Fruit fly (Drosophila melanogaster) whole organism, prepupa: ENCODE measurements around the gene CG17029.
A peak's percentile ranks its signal among the peaks of the same experiment; 100 is the strongest.

Experiments
- CG10631 ChIP-seq: fragments of 200-800 bp; sonication (Bioruptor generic); optimal IDR thresholded peaks from 2 replicates; lab custom pipeline; 2016; ENCODE audit warnings: missing biosample characterization, missing genetic modification characterization
- CG10669 ChIP-seq: fragments of 200-800 bp; sonication (Bioruptor generic); optimal IDR thresholded peaks from 3 replicates; lab custom pipeline; 2018; ENCODE audit warnings: missing biosample characterization, mild to moderate bottlenecking, missing genetic modification characterization, moderate library complexity
- CG11762 ChIP-seq: fragments of 200-800 bp; sonication (Bioruptor generic); optimal IDR thresholded peaks from 3 replicates; lab custom pipeline; 2016; ENCODE audit warnings: missing biosample characterization, missing genetic modification characterization; ENCODE audit not compliant: insufficient read depth
- CG11902 ChIP-seq: fragments of 200-800 bp; sonication (Bioruptor generic); optimal IDR thresholded peaks from 3 replicates; lab custom pipeline; 2016; ENCODE audit warnings: missing biosample characterization, missing genetic modification characterization
- CG15336 ChIP-seq: fragments of 200-800 bp; sonication (Bioruptor generic); IDR thresholded peaks from 2 replicates; pipeline ENCODE4 v1.3.6; 2022; ENCODE audit warnings: missing biosample characterization, missing genetic modification characterization
- CG1621 ChIP-seq: fragments of 200-800 bp; sonication (Bioruptor generic); optimal IDR thresholded peaks from 3 replicates; lab custom pipeline; 2018; ENCODE audit warnings: missing biosample characterization, mild to moderate bottlenecking, missing genetic modification characterization
- CG16779 ChIP-seq: fragments of 200-800 bp; sonication (Bioruptor generic); optimal IDR thresholded peaks from 3 replicates; lab custom pipeline; 2017; ENCODE audit warnings: missing biosample characterization, mild to moderate bottlenecking, missing genetic modification characterization
- CG3032 ChIP-seq: fragments of 200-800 bp; optimal IDR thresholded peaks from 2 replicates; lab custom pipeline; 2019; ENCODE audit warnings: missing biosample characterization, mild to moderate bottlenecking, missing genetic modification characterization, moderate library complexity
- CG32006 ChIP-seq: fragments of 200-800 bp; sonication (Bioruptor generic); optimal IDR thresholded peaks from 3 replicates; lab custom pipeline; 2017; ENCODE audit warnings: missing biosample characterization, mild to moderate bottlenecking, missing genetic modification characterization
- CG3919 ChIP-seq: fragments of 200-800 bp; sonication (Bioruptor generic); optimal IDR thresholded peaks from 3 replicates; lab custom pipeline; 2016; ENCODE audit warnings: missing biosample characterization, missing genetic modification characterization
- CG4318 ChIP-seq: fragments of 200-800 bp; sonication (Bioruptor generic); optimal IDR thresholded peaks from 3 replicates; lab custom pipeline; 2017; ENCODE audit warnings: missing biosample characterization, mild to moderate bottlenecking, missing genetic modification characterization
- CG6163 ChIP-seq: fragments of 200-800 bp; sonication (Bioruptor generic); IDR thresholded peaks from 3 replicates; pipeline ENCODE4 v1.3.6; 2022; ENCODE audit warnings: missing biosample characterization, missing genetic modification characterization
- CG6276 ChIP-seq: fragments of 200-800 bp; sonication (Bioruptor generic); optimal IDR thresholded peaks from 2 replicates; lab custom pipeline; 2017; ENCODE audit warnings: missing biosample characterization, mild to moderate bottlenecking, missing genetic modification characterization
- CG6792 ChIP-seq: fragments of 200-800 bp; sonication (Bioruptor generic); optimal IDR thresholded peaks from 3 replicates; lab custom pipeline; 2016; ENCODE audit warnings: missing biosample characterization, missing genetic modification characterization
- CG6808 ChIP-seq: fragments of 200-800 bp; sonication (Bioruptor generic); optimal IDR thresholded peaks from 3 replicates; lab custom pipeline; 2017; ENCODE audit warnings: missing biosample characterization, missing genetic modification characterization, mild to moderate bottlenecking, moderate library complexity, missing genetic modification reagents
- CG8119 ChIP-seq: fragments of 200-800 bp; sonication (Bioruptor generic); IDR thresholded peaks from 3 replicates; pipeline ENCODE4 v1.3.6; 2022; ENCODE audit warnings: missing biosample characterization, missing genetic modification characterization
- CG8319 ChIP-seq: fragments of 200-800 bp; sonication (Bioruptor generic); optimal IDR thresholded peaks from 3 replicates; lab custom pipeline; 2016; ENCODE audit warnings: missing biosample characterization, missing genetic modification characterization
- CG8632 ChIP-seq: fragments of 200-800 bp; sonication (Bioruptor generic); optimal IDR thresholded peaks from 3 replicates; lab custom pipeline; 2016; ENCODE audit warnings: missing biosample characterization, missing genetic modification characterization
- Eip75B ChIP-seq: fragments of 200-800 bp; sonication (Bioruptor generic); optimal IDR thresholded peaks from 3 replicates; lab custom pipeline; 2016; ENCODE audit warnings: missing biosample characterization, missing genetic modification characterization
- Eip78C ChIP-seq: fragments of 200-800 bp; sonication (Bioruptor generic); peaks from one replicate; lab custom pipeline; 2016; ENCODE audit warnings: missing biosample characterization, missing genetic modification characterization
- Eip93F ChIP-seq: fragments of 200-800 bp; sonication (Bioruptor generic); optimal IDR thresholded peaks from 2 replicates; lab custom pipeline; 2016; ENCODE audit warnings: missing biosample characterization, mild to moderate bottlenecking, missing genetic modification characterization
- Ets21C ChIP-seq: fragments of 200-800 bp; sonication (Bioruptor generic); optimal IDR thresholded peaks from 3 replicates; lab custom pipeline; 2016; ENCODE audit warnings: missing biosample characterization, missing genetic modification characterization
- Hr39 ChIP-seq: fragments of 200-800 bp; sonication (Bioruptor generic); optimal IDR thresholded peaks from 2 replicates; lab custom pipeline; 2016; ENCODE audit warnings: missing biosample characterization, missing genetic modification characterization
- Hr4 ChIP-seq: fragments of 200-800 bp; sonication (Bioruptor generic); optimal IDR thresholded peaks from 3 replicates; lab custom pipeline; 2016; ENCODE audit warnings: missing biosample characterization, missing genetic modification characterization
- Lpt ChIP-seq: fragments of 200-800 bp; sonication (Bioruptor generic); optimal IDR thresholded peaks from 3 replicates; lab custom pipeline; 2016; ENCODE audit warnings: missing biosample characterization, missing genetic modification characterization
- Met ChIP-seq: fragments of 200-800 bp; sonication (Bioruptor generic); optimal IDR thresholded peaks from 3 replicates; lab custom pipeline; 2016; ENCODE audit warnings: missing biosample characterization, missing genetic modification characterization
- Smox ChIP-seq: fragments of 200-800 bp; sonication (Bioruptor generic); optimal IDR thresholded peaks from 3 replicates; lab custom pipeline; 2016; ENCODE audit warnings: missing biosample characterization, missing genetic modification characterization
- Sox102F ChIP-seq: fragments of 200-800 bp; sonication (Bioruptor generic); optimal IDR thresholded peaks from 2 replicates; lab custom pipeline; 2016; ENCODE audit warnings: missing biosample characterization, mild to moderate bottlenecking, missing genetic modification characterization
- Sox15 ChIP-seq: fragments of 200-800 bp; sonication (Bioruptor generic); optimal IDR thresholded peaks from 3 replicates; lab custom pipeline; 2016; ENCODE audit warnings: missing biosample characterization, missing genetic modification characterization
- achi ChIP-seq: fragments of 200-800 bp; sonication (Bioruptor generic); optimal IDR thresholded peaks from 3 replicates; lab custom pipeline; 2016; ENCODE audit warnings: missing biosample characterization, missing genetic modification characterization
- acj6 ChIP-seq: fragments of 200-800 bp; sonication (Bioruptor generic); optimal IDR thresholded peaks from 3 replicates; lab custom pipeline; 2016; ENCODE audit warnings: missing biosample characterization, missing genetic modification characterization
- cyc ChIP-seq: fragments of 200-800 bp; sonication (Bioruptor generic); optimal IDR thresholded peaks from 3 replicates; lab custom pipeline; 2016; ENCODE audit warnings: missing biosample characterization, missing genetic modification characterization
- dac ChIP-seq: fragments of 200-800 bp; sonication (Bioruptor generic); optimal IDR thresholded peaks from 2 replicates; lab custom pipeline; 2017; ENCODE audit warnings: missing biosample characterization, mild to moderate bottlenecking, missing genetic modification characterization
- dsx ChIP-seq: fragments of 200-800 bp; optimal IDR thresholded peaks from 3 replicates; lab custom pipeline; 2019; ENCODE audit warnings: missing biosample characterization, mild to moderate bottlenecking, missing genetic modification characterization, moderate library complexity; ENCODE audit not compliant: poor library complexity, severe bottlenecking
- esn ChIP-seq: fragments of 200-800 bp; sonication (Bioruptor generic); optimal IDR thresholded peaks from 2 replicates; lab custom pipeline; 2016; ENCODE audit warnings: missing biosample characterization, mild to moderate bottlenecking, missing genetic modification characterization, moderate library complexity
- fd59A ChIP-seq: fragments of 200-800 bp; sonication (Bioruptor generic); optimal IDR thresholded peaks from 2 replicates; lab custom pipeline; 2017; ENCODE audit warnings: missing biosample characterization, mild to moderate bottlenecking, missing genetic modification characterization, missing genetic modification reagents
- fkh ChIP-seq: fragments of 200-800 bp; sonication (Bioruptor generic); optimal IDR thresholded peaks from 3 replicates; lab custom pipeline; 2017; ENCODE audit warnings: missing biosample characterization, mild to moderate bottlenecking, missing genetic modification characterization, moderate library complexity
- lz ChIP-seq: fragments of 200-800 bp; sonication (Bioruptor generic); optimal IDR thresholded peaks from 3 replicates; lab custom pipeline; 2016; ENCODE audit warnings: missing biosample characterization, missing genetic modification characterization
- net ChIP-seq: fragments of 200-800 bp; sonication (Bioruptor generic); optimal IDR thresholded peaks from 3 replicates; lab custom pipeline; 2016; ENCODE audit warnings: missing biosample characterization, missing genetic modification characterization
- pdm3 ChIP-seq: fragments of 200-800 bp; sonication (Bioruptor generic); optimal IDR thresholded peaks from 3 replicates; lab custom pipeline; 2016; ENCODE audit warnings: missing biosample characterization, missing genetic modification characterization
- salr ChIP-seq, 2 experiments: fragments of 200-800 bp; sonication (Bioruptor generic); optimal IDR thresholded peaks; 3 replicates each; lab custom pipeline; 2016 to 2018; ENCODE audit warnings: missing biosample characterization in 2 of 2, missing genetic modification characterization in 2 of 2, mild to moderate bottlenecking in 1 of 2
- ss ChIP-seq, 2 experiments: fragments of 200-800 bp; sonication (Bioruptor generic); optimal IDR thresholded peaks; 2 replicates in 1 of 2; 3 replicates in 1 of 2; lab custom pipeline; 2017 to 2018; ENCODE audit warnings: mild to moderate bottlenecking in 2 of 2, missing biosample characterization in 2 of 2, missing genetic modification characterization in 2 of 2, moderate library complexity in 1 of 2
- topi ChIP-seq: fragments of 200-800 bp; sonication (Bioruptor generic); optimal IDR thresholded peaks from 3 replicates; lab custom pipeline; 2016; ENCODE audit warnings: missing biosample characterization, missing genetic modification characterization
- vri ChIP-seq: fragments of 200-800 bp; sonication (Bioruptor generic); optimal IDR thresholded peaks from 3 replicates; lab custom pipeline; 2016; ENCODE audit warnings: missing biosample characterization, mild to moderate bottlenecking, missing genetic modification characterization

CG17029 gene

DNA sequence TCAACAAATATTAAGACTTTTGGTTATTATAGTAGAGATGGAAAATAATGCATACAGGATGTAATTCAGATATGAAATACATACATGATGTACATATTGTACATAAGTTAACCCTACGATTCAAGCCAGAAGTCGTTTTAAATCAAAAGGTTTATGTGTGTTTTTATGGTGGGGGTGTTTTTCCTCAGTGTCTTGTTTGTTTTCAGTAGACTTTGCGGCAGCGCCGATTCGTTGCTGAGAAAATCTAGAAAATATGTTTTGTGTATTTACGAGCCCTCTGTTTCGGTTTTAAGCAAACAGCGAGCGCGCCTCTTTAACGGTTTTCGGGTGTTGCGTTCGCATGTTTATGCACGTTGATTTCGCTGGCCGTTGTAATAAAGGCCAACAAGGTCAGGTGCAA, 22.8 kb upstream of the CG17029 start:
- TF ChIP-seq Hr4 (GFP tag; lab: Kevin White, UChicago), result no peak
- TF ChIP-seq fkh (GFP tag; lab: Kevin White, UChicago), result peak; percentile 58

DNA sequence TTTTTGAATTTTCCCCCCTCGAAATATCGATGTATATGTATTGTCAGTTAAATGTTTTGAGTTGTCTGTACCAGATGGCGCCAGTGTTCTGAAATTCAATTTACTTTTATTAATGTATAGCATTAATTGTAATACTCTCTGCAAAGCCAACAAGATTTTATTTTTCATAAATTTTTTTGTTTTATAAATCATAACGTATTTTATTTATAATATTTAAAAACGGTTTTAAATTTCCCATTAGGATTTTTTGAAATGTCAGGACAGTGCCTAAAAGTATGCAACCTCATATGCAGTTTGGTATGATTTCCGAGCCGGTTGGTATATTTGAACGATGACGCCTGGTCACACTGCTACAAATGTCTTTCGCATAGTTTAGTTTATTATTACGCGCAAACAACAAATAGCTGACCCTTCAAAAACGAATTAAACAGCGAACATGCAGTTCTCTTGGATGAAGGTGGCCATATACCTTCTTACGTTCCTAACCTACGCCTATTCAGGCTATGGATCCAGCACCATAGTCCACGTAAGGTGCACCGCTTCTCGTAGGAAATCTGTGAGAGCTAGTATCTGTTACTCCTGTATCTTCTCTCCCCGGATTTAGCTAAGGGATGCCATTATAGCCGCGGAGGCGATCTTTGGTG, 21.8 kb upstream of the CG17029 start, which contains the start of the genes Pka-C3 and GXIVsPLA2:
Gene Pka-C3 (minus strand): TSS at position 14 of the 644 bp plus-strand sequence.
Gene GXIVsPLA2 (plus strand): TSS at position 313 of the 644 bp plus-strand sequence.
- TF ChIP-seq esn (GFP tag; lab: Kevin White, UChicago) (peak; percentile 7), Eip78C (peak; percentile 60), Smox (GFP tag; lab: Kevin White, UChicago) (no peak), fkh (GFP tag; lab: Kevin White, UChicago) (peak; percentile 23), achi (GFP tag; lab: Kevin White, UChicago) (peak; percentile 2)

- TF ChIP-seq Sox15 (GFP tag; lab: Kevin White, UChicago) (peak; percentile 3), Ets21C (GFP tag; lab: Kevin White, UChicago) (peak; percentile 54), CG8632 (GFP tag; lab: Kevin White, UChicago) (peak; percentile 37), CG15336 (GFP tag; lab: Robert Waterston, UW) (peak; percentile 41; the same call in 1 of the 2 replicates), Lpt (GFP tag; lab: Kevin White, UChicago) (peak; percentile 36), CG3032 (peak; percentile 34), CG11902 (GFP tag; lab: Kevin White, UChicago) (no peak), CG32006 (GFP tag; lab: Kevin White, UChicago) (peak; percentile 46), CG6792 (peak; percentile 39), CG8119 (GFP tag; lab: Robert Waterston, UW) (no peak), CG3919 (GFP tag; lab: Kevin White, UChicago) (peak; percentile 76), CG6808 (GFP tag; lab: Kevin White, UChicago) (peak; percentile 42), CG4318 (no peak), Smox (GFP tag; lab: Kevin White, UChicago) (peak; percentile 64), salr (GFP tag; optimal IDR thresholded peaks at IDR 0.05; lab: Kevin White, UChicago) (peak in 1 of 2 experiments; percentile 5), acj6 (GFP tag; lab: Kevin White, UChicago) (peak; percentile 61), fkh (GFP tag; lab: Kevin White, UChicago) (peak; percentile 66), ss (GFP tag; optimal IDR thresholded peaks at IDR 0.05; lab: Kevin White, UChicago) (peak in 1 of 2 experiments; percentile 56), CG1621 (peak; percentile 16), Sox102F (GFP tag; lab: Kevin White, UChicago) (peak; percentile 69), net (GFP tag; lab: Kevin White, UChicago) (peak; percentile 53), Met (no peak), pdm3 (GFP tag; lab: Kevin White, UChicago) (no peak), dac (GFP tag; lab: Kevin White, UChicago) (peak; percentile 17), topi (GFP tag; lab: Kevin White, UChicago) (peak; percentile 76), CG16779 (tag; lab: Kevin White, UChicago) (no peak), Eip78C (peak; percentile 76), cyc (GFP tag; lab: Kevin White, UChicago) (peak; percentile 66), CG6163 (peak; percentile 10; the same call in 1 of the 3 replicates), dsx (GFP tag; lab: Kevin White, UChicago) (no peak), Hr39 (GFP tag; lab: Kevin White, UChicago) (no peak), esn (GFP tag; lab: Kevin White, UChicago) (peak; percentile 78), Eip93F (GFP tag; lab: Kevin White, UChicago) (no peak), Hr4 (GFP tag; lab: Kevin White, UChicago) (no peak), Eip75B (peak; percentile 68), CG8319 (peak; percentile 20), CG6276 (GFP tag; lab: Kevin White, UChicago) (no peak), CG11762 (GFP tag; lab: Kevin White, UChicago) (peak; percentile 16), CG10631 (GFP tag; lab: Kevin White, UChicago) (peak; percentile 26), vri (GFP tag; lab: Kevin White, UChicago) (peak; percentile 71), CG10669 (GFP tag; lab: Kevin White, UChicago) (no peak), lz (GFP tag; lab: Kevin White, UChicago) (peak; percentile 68), fd59A (GFP tag; lab: Kevin White, UChicago) (no peak)
These were observed 20.1 kb upstream of the CG17029 start, which contains the start of gene elgi for dm6 chr3L:15956448-15957010. Gene elgi (plus strand): TSS chr3L:15956550.
